Worm (Caenorhabditis elegans) whole organism, L4 larva: ENCODE results near the gene F35C11.3.

Source experiments
- dmd-8 ChIP-seq: fragments of 200-800 bp; sonication (Bioruptor generic); IDR thresholded peaks from 2 replicates; pipeline ENCODE4 v1.3.6; 2022; ENCODE audit warnings: missing genetic modification characterization, missing compliant biosample characterization
- jun-1 ChIP-seq: fragments of 150-350 bp; optimal IDR thresholded peaks from 2 replicates; lab custom pipeline; 2014; ENCODE audit warnings: missing biosample characterization, missing genetic modification reagents, missing genetic modification characterization

DNA sequence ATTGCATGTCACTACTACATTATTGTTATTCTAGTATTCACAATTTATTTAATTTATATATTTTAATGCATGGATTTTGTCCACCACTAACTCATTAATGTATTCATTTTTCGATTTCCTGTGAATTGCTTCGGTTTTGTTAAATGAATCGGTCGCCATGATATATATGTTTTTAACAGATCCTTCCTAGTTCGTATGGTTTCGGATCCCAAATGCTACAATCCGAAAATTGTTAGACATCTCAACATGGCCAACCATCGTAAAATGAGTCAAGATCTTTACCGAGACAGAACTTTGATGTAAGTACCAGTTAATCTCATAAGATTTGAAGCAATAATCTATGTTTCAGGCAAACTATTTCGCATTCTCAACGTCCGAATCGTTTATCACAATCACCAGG is 26.5 kb downstream of the F35C11.3 start:
- TF ChIP-seq dmd-8 (GFP tag; lab: Robert Waterston, UW) (no peak), jun-1 (tag; lab: Kevin White, UChicago) (no peak)
